Worm (Caenorhabditis elegans) whole organism, L2 larva: Measurements from ENCODE around the gene T24H7.9.

Experiments used
- lsy-2 ChIP-seq, 2 experiments: fragments of 150-350 bp in 1 of 2; sonication (generic microtip) in 1 of 2; optimal IDR thresholded peaks; 2 replicates each; lab custom pipeline; 2014 to 2017; ENCODE audit warnings: missing biosample characterization in 2 of 2, missing genetic modification characterization in 2 of 2
- ztf-11 ChIP-seq: sonication (generic microtip); optimal IDR thresholded peaks from 2 replicates; lab custom pipeline; 2017; ENCODE audit warnings: missing biosample characterization, missing genetic modification characterization

DNA sequence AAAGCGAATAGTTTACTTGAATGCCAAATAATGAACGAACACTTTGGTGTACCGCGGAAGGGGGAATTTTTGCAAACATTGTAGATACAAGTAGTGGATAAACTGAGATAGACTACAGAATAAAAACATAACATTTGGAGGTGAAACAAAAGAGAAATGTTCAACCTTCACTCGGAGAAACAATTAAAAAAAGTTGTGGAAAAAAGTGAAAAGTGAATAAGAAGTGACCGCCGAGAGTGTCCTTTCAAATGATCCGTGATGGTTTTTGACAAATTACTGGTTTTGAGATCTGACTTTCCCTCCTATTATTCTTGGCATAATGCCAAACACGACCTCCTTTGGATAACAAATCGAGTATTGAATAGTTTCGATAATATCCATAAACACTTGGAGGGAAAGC, 11.6 kb downstream of the T24H7.9 start:
- no peak for TF ChIP-seq ztf-11 (tag; lab: Kevin White, UChicago)
- TF ChIP-seq lsy-2 (tag; optimal IDR thresholded peaks at IDR 0.05; lab: Kevin White, UChicago) = no peak
